Worm (Caenorhabditis elegans) whole organism, L4/young adult: Measurements from ENCODE around the gene C49C8.3.

Source experiments
- W03F9.2 ChIP-seq: fragments of 150-350 bp; optimal IDR thresholded peaks from 2 replicates; lab custom pipeline; 2014; ENCODE audit warnings: missing biosample characterization, missing genetic modification characterization
- him-1 ChIP-seq: sonication (generic microtip); optimal IDR thresholded peaks from 2 replicates; lab custom pipeline; 2016; ENCODE audit warnings: missing genotype, missing genetic modification reagents, missing genetic modification characterization, missing compliant biosample characterization

ce11 chrIV:8608934-8609333 is 35.6 kb upstream of the C49C8.3 start, which contains the start of gene F42A9.6:
- TF ChIP-seq him-1 (no peak), W03F9.2 (tag; lab: Kevin White, UChicago) (no peak)
